Fruit fly (Drosophila melanogaster): ENCODE data around the gene Svip.

Svip gene

dm6 chr3L:9377198-9378035 lies 18.6 kb downstream of the Svip start, which contains the start of gene Hsp26 (continued):
- peak; percentile 96 for TF ChIP-seq vvl (GFP tag; IDR thresholded peaks at IDR 0.05)
- peak; percentile 73 for TF ChIP-seq sens-2 (GFP tag; IDR thresholded peaks at IDR 0.05)
- peak; percentile 62 for TF ChIP-seq CG12769 (tag; optimal IDR thresholded peaks at IDR 0.05)
- peak; percentile 55 for TF ChIP-seq emc (GFP tag; optimal IDR thresholded peaks at IDR 0.05)
- peak; percentile 82 for TF ChIP-seq CG8944 (GFP tag; optimal IDR thresholded peaks at IDR 0.05)
- peak; percentile 81 for TF ChIP-seq CHES-1-like (GFP tag; optimal IDR thresholded peaks at IDR 0.05)
- no peak for TF ChIP-seq D (optimal IDR thresholded peaks at IDR 0.05)
- TF ChIP-seq D (GFP tag; optimal IDR thresholded peaks at IDR 0.05), result peak; percentile 51
- TF ChIP-seq Hand (GFP tag; optimal IDR thresholded peaks at IDR 0.05), result peak; percentile 87
- TF ChIP-seq CG11695 (GFP tag; IDR thresholded peaks at IDR 0.05), result peak; percentile 90
- peak; percentile 87 for TF ChIP-seq CG8924 (tag; optimal IDR thresholded peaks at IDR 0.05)
- peak; percentile 34 for TF ChIP-seq CG8359 (GFP tag; optimal IDR thresholded peaks at IDR 0.05; ENCODE audit: borderline replicate concordance)
- TF ChIP-seq stc (GFP tag; IDR thresholded peaks at IDR 0.05), result peak; percentile 92
- TF ChIP-seq Sox102F (GFP tag; optimal IDR thresholded peaks at IDR 0.05), result peak; percentile 90
- peak; percentile 66 for TF ChIP-seq CG3847 (GFP tag; IDR thresholded peaks at IDR 0.05)
- TF ChIP-seq Hmr (GFP tag; optimal IDR thresholded peaks at IDR 0.05), result peak; percentile 86
- TF ChIP-seq CG6765 (GFP tag; optimal IDR thresholded peaks at IDR 0.05), result peak; percentile 74
- peak in 1 of 2 experiments; percentile 64 for TF ChIP-seq Hr78 (GFP tag; optimal IDR thresholded peaks at IDR 0.05)
- TF ChIP-seq CG34376 (GFP tag; optimal IDR thresholded peaks at IDR 0.05), result peak; percentile 83
- peak; percentile 43 for TF ChIP-seq CG7987 (GFP tag; optimal IDR thresholded peaks at IDR 0.05)
- TF ChIP-seq CG10979 (tag; optimal IDR thresholded peaks at IDR 0.05), result peak; percentile 82
- TF ChIP-seq Fer3 (tag; optimal IDR thresholded peaks at IDR 0.05), result peak; percentile 65
- TF ChIP-seq CG7839 (tag; optimal IDR thresholded peaks at IDR 0.05), result peak; percentile 86
- TF ChIP-seq ewg (GFP tag; optimal IDR thresholded peaks at IDR 0.05), result peak; percentile 93
- no peak for TF ChIP-seq CG7271 (tag; optimal IDR thresholded peaks at IDR 0.05)
- TF ChIP-seq Spps (tag; optimal IDR thresholded peaks at IDR 0.05), result peak; percentile 59
- TF ChIP-seq row (GFP tag; IDR thresholded peaks at IDR 0.05), result peak; percentile 93
- TF ChIP-seq Nf-YB (GFP tag; optimal IDR thresholded peaks at IDR 0.05), result peak; percentile 63
- TF ChIP-seq ken (GFP tag; IDR thresholded peaks at IDR 0.05), result peak; percentile 85
- peak; percentile 72 for TF ChIP-seq CG10462 (GFP tag; optimal IDR thresholded peaks at IDR 0.05)
- peak; percentile 70 for TF ChIP-seq Ssrp (tag; optimal IDR thresholded peaks at IDR 0.05)
- peak; percentile 55; the same call in 1 of the 2 replicates for TF ChIP-seq CG6272 (GFP tag; IDR thresholded peaks at IDR 0.05)
- peak; percentile 85 for TF ChIP-seq CG17385 (GFP tag; optimal IDR thresholded peaks at IDR 0.05)
- TF ChIP-seq Atf-2 (GFP tag; optimal IDR thresholded peaks at IDR 0.05), result peak; percentile 67
- no peak for TF ChIP-seq usp (GFP tag; optimal IDR thresholded peaks at IDR 0.05)
- no peak for TF ChIP-seq CG10565 (GFP tag; optimal IDR thresholded peaks at IDR 0.05)
- no peak for TF ChIP-seq Lhr (GFP tag; optimal IDR thresholded peaks at IDR 0.05)
- peak; percentile 83 for TF ChIP-seq Bteb2 (GFP tag; optimal IDR thresholded peaks at IDR 0.05)
- peak; percentile 21; the same call in 1 of the 2 replicates for TF ChIP-seq danr (GFP tag; IDR thresholded peaks at IDR 0.05)
- TF ChIP-seq crp (GFP tag; optimal IDR thresholded peaks at IDR 0.05), result peak; percentile 8 to 31
- TF ChIP-seq CG12236 (GFP tag; optimal IDR thresholded peaks at IDR 0.05), result peak; percentile 69
- peak; percentile 74 to 93 for TF ChIP-seq bsh (GFP tag; optimal IDR thresholded peaks at IDR 0.05)
- TF ChIP-seq CG6254 (GFP tag; optimal IDR thresholded peaks at IDR 0.05), result peak; percentile 71
- peak; percentile 84 for TF ChIP-seq Blimp-1 (GFP tag; optimal IDR thresholded peaks at IDR 0.05)
- TF ChIP-seq corto (GFP tag; optimal IDR thresholded peaks at IDR 0.05), result peak; percentile 79
- TF ChIP-seq Dad (GFP tag; optimal IDR thresholded peaks at IDR 0.05), result peak; percentile 58
- peak; percentile 40; the same call in 1 of the 2 replicates for TF ChIP-seq Nf-YA (GFP tag; IDR thresholded peaks at IDR 0.05)
- peak; percentile 18 for TF ChIP-seq grn (GFP tag; optimal IDR thresholded peaks at IDR 0.05)
